Fruit fly (Drosophila melanogaster) S2 (cell line): ENCODE data around the gene Jupiter.

ENCODE experiments used
- CG8478 ChIP-seq: fragments of >200 bp; optimal IDR thresholded peaks from 2 replicates; lab custom pipeline; 2018
- CTCF ChIP-seq, 2 experiments: fragments of >200 bp; optimal IDR thresholded peaks; 2 replicates each; lab custom pipeline; 2018

Gene Jupiter

DNA sequence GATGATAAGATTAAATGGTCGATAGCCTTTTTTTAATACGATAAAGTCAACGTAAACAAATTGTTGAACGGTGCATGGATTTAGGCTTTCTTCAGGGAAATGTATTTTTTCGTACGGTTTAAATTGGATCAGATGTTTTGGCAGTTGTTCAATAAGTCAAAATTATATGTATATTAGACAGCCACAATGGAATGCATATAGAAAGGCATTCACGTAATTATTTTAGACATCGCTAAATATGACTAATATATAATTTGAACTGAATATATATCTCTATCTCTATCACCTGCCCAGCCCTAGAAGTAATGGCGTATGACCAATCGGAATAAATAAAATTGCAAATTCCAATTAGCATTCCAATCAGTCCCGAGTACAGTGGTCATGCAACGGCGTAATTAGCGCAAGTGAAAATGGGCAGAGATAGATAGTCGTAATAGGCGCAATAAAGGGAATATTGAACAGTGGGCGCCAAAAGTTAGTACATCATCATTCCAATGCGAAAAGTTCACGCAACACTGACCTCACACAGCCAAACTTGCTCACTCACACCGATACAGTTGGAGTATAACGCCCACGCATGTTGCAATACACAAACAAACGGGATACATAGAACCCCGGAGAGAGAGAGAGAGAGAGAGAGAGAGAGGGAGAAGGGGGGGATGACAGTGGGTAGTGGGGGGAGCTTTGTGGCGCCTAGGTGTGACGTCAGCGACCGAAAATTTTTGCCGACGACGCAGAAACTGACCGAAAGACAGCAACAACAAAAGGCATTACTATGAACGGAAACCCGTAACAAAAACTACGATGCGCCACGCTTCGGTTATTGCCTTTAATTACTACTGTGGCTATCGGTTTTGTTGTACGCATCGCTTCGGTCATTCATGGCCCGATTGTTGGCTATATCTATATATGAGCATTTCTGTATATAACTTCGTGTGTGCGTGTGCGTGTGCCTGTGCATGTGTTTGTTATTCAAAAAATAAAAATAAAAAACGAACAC, 28.9 kb upstream of the Jupiter start:
- TF ChIP-seq CG8478 (lab: Kevin White, UChicago) (no peak), CTCF (optimal IDR thresholded peaks at IDR 0.05; lab: Kevin White, UChicago) (no peak)

DNA sequence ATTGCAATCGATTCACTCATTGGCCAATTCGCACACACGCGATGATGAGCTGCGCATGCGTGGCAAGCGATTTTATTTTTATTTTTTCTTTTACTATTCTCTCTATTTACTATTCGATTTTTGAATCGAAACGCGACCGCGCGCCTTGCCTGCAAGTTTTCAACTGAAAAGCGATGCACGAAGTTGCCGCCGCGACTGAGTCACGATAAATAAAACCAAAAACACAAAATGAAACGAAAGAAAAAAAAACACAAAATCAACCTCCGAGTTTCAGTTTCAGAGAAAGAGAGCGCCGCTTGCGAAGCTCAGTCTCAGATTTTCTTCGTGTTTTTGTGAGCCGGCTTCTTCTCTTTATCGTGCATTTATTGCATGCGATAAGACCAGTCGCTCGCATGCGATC, 27.1 kb upstream of the Jupiter start:
- TF ChIP-seq CG8478 (lab: Kevin White, UChicago) (no peak), CTCF (optimal IDR thresholded peaks at IDR 0.05; lab: Kevin White, UChicago) (no peak)

DNA sequence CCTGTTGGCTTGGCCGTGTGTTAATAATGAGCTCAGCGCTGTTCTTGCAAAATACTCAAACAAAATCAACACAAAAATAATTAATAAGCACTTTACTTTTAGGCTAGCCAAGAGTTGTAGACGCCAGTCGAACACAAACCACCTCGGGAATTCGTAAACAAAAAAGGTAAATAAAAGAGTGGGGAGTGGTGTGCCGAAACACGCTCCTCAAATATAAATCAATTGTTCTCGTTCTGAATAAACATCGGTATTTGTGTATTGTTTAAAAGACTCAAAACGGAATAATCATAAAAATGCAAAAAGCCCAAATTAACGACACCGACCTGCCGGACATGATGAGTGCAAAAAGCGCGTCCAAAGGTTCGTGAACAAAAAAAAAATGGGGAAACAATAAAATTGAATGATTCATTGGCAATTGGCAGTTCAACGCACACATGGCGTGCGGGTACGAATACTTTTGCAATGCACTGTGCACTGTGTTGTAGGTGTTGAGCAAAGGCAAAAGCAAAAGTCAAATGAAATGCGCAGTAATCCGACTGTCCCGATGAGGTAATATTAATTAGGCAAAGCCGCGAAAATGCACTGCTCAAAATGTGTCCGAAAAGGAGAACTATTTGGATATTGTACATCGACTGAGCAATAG, 20.4 kb upstream of the Jupiter start:
- TF ChIP-seq CG8478 (lab: Kevin White, UChicago): no peak
- no peak for TF ChIP-seq CTCF (optimal IDR thresholded peaks at IDR 0.05; lab: Kevin White, UChicago)

DNA sequence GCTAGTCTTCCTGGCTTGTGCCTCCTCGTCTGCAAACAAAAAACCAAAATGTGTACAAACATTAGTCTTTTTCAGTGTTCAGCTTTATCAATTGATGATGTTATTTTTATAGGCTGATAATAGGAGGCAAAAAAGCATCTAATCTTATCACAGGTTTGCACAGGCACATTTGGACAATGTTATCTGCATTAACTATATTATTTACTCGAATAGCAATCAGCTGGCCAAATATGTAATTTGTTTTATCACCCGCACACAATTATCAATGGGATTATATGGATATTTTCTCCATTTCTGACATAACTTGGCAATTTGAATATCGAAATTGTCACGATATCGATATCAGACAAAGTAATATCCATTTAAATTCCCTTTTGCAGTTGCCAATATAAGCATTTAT, 17.9 kb upstream of the Jupiter start:
- no peak for TF ChIP-seq CTCF (optimal IDR thresholded peaks at IDR 0.05; lab: Kevin White, UChicago)
- no peak for TF ChIP-seq CG8478 (lab: Kevin White, UChicago)

DNA sequence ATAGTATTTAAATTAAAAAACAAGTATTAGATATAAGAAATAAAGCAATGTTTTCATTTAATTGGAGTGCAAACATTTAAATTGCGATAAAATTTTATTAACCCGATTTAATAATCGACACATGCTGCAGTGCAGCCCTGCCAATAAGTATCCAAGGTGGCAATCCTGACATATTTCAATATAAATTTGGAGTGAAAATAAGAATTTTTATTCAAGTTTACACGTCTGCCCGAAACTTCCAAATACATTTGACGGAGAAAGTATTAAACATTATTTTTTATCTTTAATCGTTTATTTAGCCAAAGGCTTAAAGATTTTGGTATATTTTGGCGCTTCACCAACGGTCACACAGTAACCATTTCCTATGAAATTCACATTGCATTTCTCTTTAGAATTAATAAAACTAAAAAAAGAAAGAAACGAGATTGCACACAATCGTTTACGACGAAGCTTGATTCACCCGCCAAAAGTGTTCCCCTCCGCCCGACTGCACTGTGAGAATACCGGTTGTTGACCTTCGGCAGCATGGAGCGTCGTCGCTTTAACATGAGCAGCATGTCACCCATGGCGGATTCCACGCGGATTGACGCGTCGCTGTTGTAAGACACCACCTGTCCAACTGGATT, 8.8 kb upstream of the Jupiter start, which contains the start of gene CG14712:
CG14712 (plus strand) TSS at position 344 of the 626 bp plus-strand sequence.
- TF ChIP-seq CTCF (optimal IDR thresholded peaks at IDR 0.05; lab: Kevin White, UChicago) (no peak), CG8478 (lab: Kevin White, UChicago) (no peak)

DNA sequence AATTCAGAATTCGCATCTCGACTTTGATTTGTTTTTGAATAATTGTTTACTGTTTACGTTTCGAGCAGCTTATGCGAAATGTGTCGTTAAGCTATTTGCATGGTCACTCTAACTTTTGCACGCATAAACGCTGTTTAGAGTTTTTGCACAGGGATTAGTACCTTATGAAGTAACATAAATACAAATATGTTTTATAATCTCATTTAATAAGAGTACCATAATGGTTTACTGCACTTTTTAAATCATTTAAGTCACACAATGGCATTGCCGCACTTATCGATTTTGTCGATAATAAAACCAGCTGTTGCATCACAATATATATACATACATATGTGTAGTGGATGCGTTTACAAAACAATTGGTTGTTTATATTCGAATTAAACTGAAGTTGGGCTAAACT, 6.9 kb upstream of the Jupiter start, which contains the start of the genes CG6813 and CG18764:
CG6813 (minus strand) TSS at position 68 of the 400 bp plus-strand sequence.
CG18764 (plus strand) TSS at position 319 of the 400 bp plus-strand sequence.
- TF ChIP-seq CG8478 (lab: Kevin White, UChicago): no peak
- no peak for TF ChIP-seq CTCF (optimal IDR thresholded peaks at IDR 0.05; lab: Kevin White, UChicago)

DNA sequence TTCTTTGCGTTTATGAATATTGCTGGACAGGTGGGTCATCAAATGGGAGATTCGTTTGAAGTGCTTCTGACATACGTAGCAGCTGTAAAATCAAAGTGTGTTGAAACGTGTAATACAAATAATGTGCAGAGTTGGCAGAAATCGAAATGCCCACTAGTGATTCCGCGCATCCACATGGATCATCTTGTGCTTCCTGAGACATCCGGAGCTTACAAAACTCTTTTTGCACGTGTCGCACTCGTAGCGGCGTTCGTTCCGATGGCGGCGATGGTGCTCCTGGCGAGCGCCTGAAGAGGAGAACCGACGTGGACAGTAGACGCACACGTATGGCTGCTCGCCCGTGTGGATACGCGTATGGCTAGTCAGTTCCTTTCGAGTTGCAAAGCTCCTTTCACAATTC, 5.8 kb upstream of the Jupiter start, which contains the start of gene Zaf1:
Zaf1 (minus strand) TSS at position 101 of the 400 bp plus-strand sequence.
- TF ChIP-seq CTCF (optimal IDR thresholded peaks at IDR 0.05; lab: Kevin White, UChicago) (no peak), CG8478 (lab: Kevin White, UChicago) (no peak)

DNA sequence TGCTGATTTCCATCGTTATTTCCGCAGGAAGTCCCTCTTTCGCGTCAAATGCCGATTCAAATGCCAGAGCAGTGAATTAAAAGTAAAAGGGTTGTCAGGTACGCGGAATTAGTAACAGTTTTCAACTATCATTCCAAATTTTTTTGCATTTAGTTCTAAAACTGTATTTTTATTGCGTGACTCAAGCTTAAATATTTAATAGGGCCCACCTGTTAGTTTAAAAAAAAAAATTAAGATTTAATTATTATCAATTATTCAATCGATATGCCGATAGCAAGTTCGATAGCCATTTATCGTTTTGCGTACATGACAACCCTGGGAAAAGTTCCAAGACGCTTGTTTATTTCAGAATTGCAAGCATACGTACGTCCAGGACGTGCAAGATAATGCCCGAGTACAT, 3.3 kb upstream of the Jupiter start, which contains the start of gene CG14711:
CG14711 (plus strand) TSS at position 315 of the 400 bp plus-strand sequence.
- TF ChIP-seq CTCF (optimal IDR thresholded peaks at IDR 0.05; lab: Kevin White, UChicago) (no peak), CG8478 (lab: Kevin White, UChicago) (no peak)

DNA sequence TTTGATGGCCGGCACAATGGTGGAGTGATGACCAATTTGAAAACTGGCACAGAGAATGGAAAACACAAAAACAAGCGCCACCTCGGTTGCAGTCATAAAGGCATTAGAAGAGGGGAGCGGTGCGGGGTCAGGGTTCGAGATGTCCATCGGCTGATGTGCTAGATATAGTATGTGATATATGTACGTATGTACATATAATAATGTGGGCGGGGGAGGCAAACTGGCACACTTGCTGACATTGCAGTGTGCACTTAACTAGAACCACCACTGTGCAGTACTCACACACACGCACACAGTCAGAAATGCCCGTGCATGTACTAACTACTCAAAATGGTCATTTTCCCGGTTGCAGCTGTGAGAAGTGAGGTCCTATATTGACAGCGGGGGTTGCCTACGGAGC, 827 bp downstream of the Jupiter start:
- TF ChIP-seq CTCF (optimal IDR thresholded peaks at IDR 0.05; lab: Kevin White, UChicago) (no peak), CG8478 (lab: Kevin White, UChicago) (no peak)

DNA sequence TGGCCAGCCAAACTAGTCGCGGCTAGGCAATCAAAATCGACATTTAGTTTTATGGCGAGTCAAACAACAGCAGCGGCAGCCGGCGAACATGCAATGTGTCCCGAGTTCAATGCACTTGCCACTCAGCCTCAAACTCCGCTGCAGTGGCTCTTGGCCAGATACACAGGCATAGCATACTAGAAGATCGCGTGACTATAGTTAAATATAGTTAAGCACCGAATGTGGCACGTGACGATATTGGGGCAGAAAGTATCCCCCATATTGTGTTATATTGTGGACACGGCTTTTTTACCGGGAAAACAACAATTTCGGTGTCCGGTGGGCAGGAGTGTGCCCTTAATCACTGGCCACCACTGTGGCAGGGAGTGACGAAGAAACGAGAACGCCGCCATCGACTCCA, 1.9 kb downstream of the Jupiter start:
- TF ChIP-seq CG8478 (lab: Kevin White, UChicago): no peak
- TF ChIP-seq CTCF (optimal IDR thresholded peaks at IDR 0.05; lab: Kevin White, UChicago): no peak

DNA sequence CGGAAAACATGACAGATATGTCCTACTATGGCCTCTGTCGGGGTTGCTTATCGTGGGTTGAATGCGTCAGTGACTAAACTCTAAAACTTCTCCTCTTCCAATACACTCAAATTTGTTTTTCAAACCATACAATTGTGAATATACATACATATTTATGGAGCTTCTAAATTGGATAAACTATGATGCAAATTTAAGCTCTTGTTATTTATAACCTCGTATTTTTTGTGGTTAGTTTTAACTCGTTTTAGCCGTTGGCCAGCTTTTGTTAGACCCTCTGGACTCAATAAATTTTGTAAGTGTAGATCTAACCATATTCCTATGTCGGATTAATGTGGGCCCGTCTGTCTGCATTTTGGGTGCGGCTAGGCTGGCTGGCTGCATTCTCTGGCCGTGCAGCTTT, 2.3 kb downstream of the Jupiter start:
- no peak for TF ChIP-seq CG8478 (lab: Kevin White, UChicago)
- TF ChIP-seq CTCF (optimal IDR thresholded peaks at IDR 0.05; lab: Kevin White, UChicago): no peak

DNA sequence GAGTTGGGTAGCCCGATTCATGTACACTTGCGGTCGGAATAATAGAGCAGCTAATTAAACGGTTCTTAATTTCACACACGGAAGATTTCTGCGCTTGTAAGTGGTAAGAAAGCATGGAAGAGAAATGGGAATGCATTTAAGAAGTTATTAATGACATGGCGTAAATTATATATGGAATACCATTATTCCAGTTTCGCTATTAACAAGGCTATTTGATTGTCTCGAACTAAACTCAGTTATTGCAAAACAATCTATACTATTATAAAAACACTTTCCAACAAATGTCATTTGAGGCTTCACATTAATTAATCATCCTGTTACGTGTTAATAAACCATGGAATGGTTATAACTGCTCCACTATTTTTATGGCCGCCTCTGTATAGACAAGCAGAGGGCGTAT, 3.5 kb downstream of the Jupiter start:
- TF ChIP-seq CTCF (optimal IDR thresholded peaks at IDR 0.05; lab: Kevin White, UChicago) (no peak), CG8478 (lab: Kevin White, UChicago) (no peak)

DNA sequence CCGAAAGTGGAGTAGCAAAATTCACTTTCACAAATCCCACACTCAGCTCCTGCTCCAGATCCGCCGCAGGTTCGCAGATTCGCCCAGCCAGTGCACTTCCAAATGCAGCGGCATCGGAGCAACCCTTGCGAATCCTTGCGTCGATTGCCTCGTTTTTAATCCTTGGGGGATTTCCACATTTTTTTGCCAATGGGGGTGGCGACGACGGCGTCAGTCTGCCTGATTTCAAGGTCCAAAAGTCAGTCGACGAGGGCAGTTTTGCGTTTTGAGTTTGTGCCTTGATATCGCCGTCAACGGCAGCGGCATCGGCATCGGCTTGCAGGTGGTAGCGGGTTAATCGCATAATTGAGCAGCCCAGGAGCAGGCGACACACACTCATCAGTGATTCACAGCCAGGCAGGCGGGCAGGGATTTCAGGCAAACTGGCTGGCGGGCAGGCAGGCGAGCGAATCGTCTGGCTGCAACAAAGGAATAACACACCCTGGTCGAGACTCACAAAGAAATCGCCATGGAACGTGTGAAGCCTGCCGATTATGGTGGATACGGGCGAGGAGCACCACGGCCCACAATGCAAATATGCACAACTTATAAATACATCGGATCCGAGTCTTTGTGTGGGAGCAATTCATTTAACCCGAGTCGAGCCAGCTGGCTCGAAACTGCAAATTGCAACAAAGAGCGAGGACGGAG, 4.1 kb downstream of the Jupiter start:
- TF ChIP-seq CG8478 (lab: Kevin White, UChicago) (no peak), CTCF (optimal IDR thresholded peaks at IDR 0.05; lab: Kevin White, UChicago) (no peak)

DNA sequence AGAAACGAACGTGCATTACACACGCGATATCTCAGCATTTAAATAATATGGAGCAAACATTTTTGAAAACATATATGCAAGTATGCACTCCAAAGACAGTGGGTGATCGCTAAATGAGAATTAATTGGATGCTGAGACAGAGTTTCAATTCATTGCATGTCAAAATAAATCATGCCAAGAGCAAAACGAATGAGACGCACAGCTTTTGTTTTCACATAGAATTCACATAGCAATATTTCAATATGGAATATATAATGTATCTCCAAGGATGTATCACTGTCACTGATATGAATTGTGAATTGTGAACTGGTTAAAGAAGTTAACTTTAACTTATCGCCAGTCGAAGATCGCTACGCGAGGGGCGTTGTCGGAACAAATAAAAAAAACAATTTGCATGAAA, 5.2 kb downstream of the Jupiter start:
- TF ChIP-seq CG8478 (lab: Kevin White, UChicago) (no peak), CTCF (optimal IDR thresholded peaks at IDR 0.05; lab: Kevin White, UChicago) (no peak)
